Fruit fly (Drosophila melanogaster) whole organism, embryonic: Measurements from ENCODE around the gene a5.

ENCODE experiments used
- ATbp ChIP-seq: fragments of 200-800 bp; sonication (Bioruptor generic); optimal IDR thresholded peaks from 2 replicates; lab custom pipeline; 2017; ENCODE audit warnings: missing biosample characterization, mild to moderate bottlenecking, missing genetic modification characterization, missing genetic modification reagents
- C15 ChIP-seq: fragments of 200-800 bp; sonication (Bioruptor generic); IDR thresholded peaks from 3 replicates; pipeline ENCODE4 v1.3.6; 2022; ENCODE audit warnings: missing biosample characterization, missing genetic modification characterization
- CG10209 ChIP-seq: fragments of 200-800 bp; sonication (Bioruptor generic); optimal IDR thresholded peaks from 3 replicates; lab custom pipeline; 2017; ENCODE audit warnings: missing biosample characterization, mild to moderate bottlenecking, missing genetic modification characterization, missing genetic modification reagents
- CG10267 ChIP-seq: fragments of 200-800 bp; sonication (Bioruptor generic); optimal IDR thresholded peaks from 2 replicates; lab custom pipeline; 2018; ENCODE audit warnings: missing biosample characterization, mild to moderate bottlenecking, missing genetic modification characterization, moderate library complexity
- CG10431 ChIP-seq: fragments of 200-800 bp; sonication (Bioruptor generic); optimal IDR thresholded peaks from 3 replicates; lab custom pipeline; 2018; ENCODE audit warnings: missing biosample characterization, mild to moderate bottlenecking, missing genetic modification characterization
- CG12104 ChIP-seq: fragments of 200-800 bp; sonication (Bioruptor generic); optimal IDR thresholded peaks from 3 replicates; lab custom pipeline; 2016; ENCODE audit warnings: missing biosample characterization, missing genetic modification characterization
- CG14710 ChIP-seq: fragments of 200-800 bp; sonication (Bioruptor generic); optimal IDR thresholded peaks from 3 replicates; lab custom pipeline; 2019; ENCODE audit warnings: missing biosample characterization, mild to moderate bottlenecking, missing genetic modification characterization, moderate library complexity
- CG15479 ChIP-seq: fragments of 200-800 bp; sonication (Bioruptor generic); optimal IDR thresholded peaks from 3 replicates; lab custom pipeline; 2019; ENCODE audit warnings: missing biosample characterization, mild to moderate bottlenecking, missing genetic modification characterization, moderate library complexity
- CG15514 ChIP-seq: fragments of 200-800 bp; sonication (Bioruptor generic); optimal IDR thresholded peaks from 3 replicates; lab custom pipeline; 2017; ENCODE audit warnings: missing biosample characterization, missing genetic modification characterization, mild to moderate bottlenecking, moderate library complexity, missing genetic modification reagents
- CG18476 ChIP-seq: fragments of 200-800 bp; sonication (Bioruptor generic); optimal IDR thresholded peaks from 2 replicates; lab custom pipeline; 2016; ENCODE audit warnings: missing biosample characterization, mild to moderate bottlenecking, missing genetic modification characterization
- CG2199 ChIP-seq: fragments of 200-800 bp; sonication (Bioruptor generic); IDR thresholded peaks from 3 replicates; pipeline ENCODE4 v1.3.6; 2022; ENCODE audit warnings: missing biosample characterization, missing genetic modification characterization
- CG30020 ChIP-seq: fragments of 200-800 bp; optimal IDR thresholded peaks from 2 replicates; lab custom pipeline; 2019; ENCODE audit warnings: missing biosample characterization, mild to moderate bottlenecking, missing genetic modification characterization, moderate library complexity
- CG30403 ChIP-seq: fragments of 200-800 bp; sonication (Bioruptor generic); optimal IDR thresholded peaks from 3 replicates; lab custom pipeline; 2016; ENCODE audit warnings: missing biosample characterization, missing genetic modification characterization
- CG30431 ChIP-seq: fragments of 200-800 bp; sonication (Bioruptor generic); optimal IDR thresholded peaks from 2 replicates; lab custom pipeline; 2017; ENCODE audit warnings: missing biosample characterization, missing genetic modification characterization
- CG32532 ChIP-seq: fragments of 200-800 bp; sonication (Bioruptor generic); IDR thresholded peaks from 2 replicates; pipeline ENCODE4 v1.3.6; 2022; ENCODE audit warnings: missing biosample characterization, missing genetic modification characterization
- CG4854 ChIP-seq: fragments of 200-800 bp; sonication (Bioruptor generic); optimal IDR thresholded peaks from 2 replicates; lab custom pipeline; 2016; ENCODE audit warnings: missing biosample characterization, missing genetic modification characterization, inconsistent platforms
- CG7556 ChIP-seq: fragments of 200-800 bp; sonication (Bioruptor generic); optimal IDR thresholded peaks from 2 replicates; lab custom pipeline; 2017; ENCODE audit warnings: missing biosample characterization, mild to moderate bottlenecking, missing genetic modification characterization
- CG9932 ChIP-seq: fragments of 200-800 bp; sonication (Bioruptor generic); IDR thresholded peaks from 2 replicates; pipeline ENCODE4 v1.3.6; 2022; ENCODE audit warnings: missing biosample characterization, missing genetic modification characterization
- ERR ChIP-seq: fragments of 200-800 bp; sonication (Bioruptor generic); optimal IDR thresholded peaks from 2 replicates; lab custom pipeline; 2016; ENCODE audit warnings: missing biosample characterization, missing genetic modification characterization
- Hsf ChIP-seq: fragments of 200-800 bp; sonication (Bioruptor generic); optimal IDR thresholded peaks from 3 replicates; lab custom pipeline; 2016; ENCODE audit warnings: missing biosample characterization, missing genetic modification characterization
- Kr ChIP-seq: fragments of 200-800 bp; sonication (Bioruptor generic); optimal IDR thresholded peaks from 2 replicates; lab custom pipeline; 2017; ENCODE audit warnings: missing biosample characterization, mild to moderate bottlenecking, missing genetic modification characterization
- Nf-YC ChIP-seq: fragments of 200-800 bp; optimal IDR thresholded peaks from 3 replicates; lab custom pipeline; 2019; ENCODE audit warnings: missing biosample characterization, mild to moderate bottlenecking, missing genetic modification characterization, moderate library complexity
- NfI ChIP-seq: fragments of 200-800 bp; sonication (Bioruptor generic); optimal IDR thresholded peaks from 3 replicates; lab custom pipeline; 2018; ENCODE audit warnings: missing biosample characterization, mild to moderate bottlenecking, missing genetic modification characterization, moderate library complexity
- Oli ChIP-seq: fragments of 200-800 bp; sonication (Bioruptor generic); optimal IDR thresholded peaks from 2 replicates; lab custom pipeline; 2018; ENCODE audit warnings: missing biosample characterization, mild to moderate bottlenecking, missing genetic modification characterization, moderate library complexity
- Rfx ChIP-seq: fragments of 200-800 bp; sonication (Bioruptor generic); IDR thresholded peaks from 2 replicates; pipeline ENCODE4 v1.3.6; 2022; ENCODE audit warnings: missing biosample characterization, missing genetic modification characterization
- Sin3A ChIP-seq: fragments of >200 bp; optimal IDR thresholded peaks from 2 replicates; lab custom pipeline; 2018
- Tbp ChIP-seq: fragments of >200 bp; optimal IDR thresholded peaks from 2 replicates; lab custom pipeline; 2018; ENCODE audit warnings: missing biosample characterization, missing genetic modification characterization
- Xrp1 ChIP-seq: fragments of 200-800 bp; sonication (Bioruptor generic); IDR thresholded peaks from 2 replicates; pipeline ENCODE4 v1.3.6; 2022; ENCODE audit warnings: missing biosample characterization, missing genetic modification characterization
- YL-1 ChIP-seq: fragments of 200-800 bp; sonication (Bioruptor generic); optimal IDR thresholded peaks from 3 replicates; lab custom pipeline; 2017; ENCODE audit warnings: missing biosample characterization, mild to moderate bottlenecking, missing genetic modification characterization
- ato ChIP-seq: fragments of 200-800 bp; sonication (Bioruptor generic); IDR thresholded peaks from 2 replicates; pipeline ENCODE4 v1.3.6; 2022; ENCODE audit warnings: missing biosample characterization, missing genetic modification characterization; ENCODE audit not compliant: partially characterized antibody
- caup ChIP-seq: fragments of 200-800 bp; sonication (Bioruptor generic); optimal IDR thresholded peaks from 3 replicates; lab custom pipeline; 2017; ENCODE audit warnings: missing biosample characterization, mild to moderate bottlenecking, missing genetic modification characterization, moderate library complexity; ENCODE audit not compliant: severe bottlenecking
- dpn ChIP-seq, 2 experiments: fragments of 200-800 bp; sonication (Bioruptor generic); optimal IDR thresholded peaks; 3 replicates each; lab custom pipeline; 2016; ENCODE audit warnings: missing biosample characterization in 2 of 2, missing genetic modification characterization in 2 of 2
- emc ChIP-seq: fragments of 200-800 bp; sonication (Bioruptor generic); optimal IDR thresholded peaks from 2 replicates; lab custom pipeline; 2016; ENCODE audit warnings: missing biosample characterization, missing genetic modification characterization
- en ChIP-seq: fragments of 200-800 bp; sonication (Bioruptor generic); optimal IDR thresholded peaks from 2 replicates; lab custom pipeline; 2016; ENCODE audit warnings: missing biosample characterization, missing genetic modification characterization
- eve ChIP-seq, 2 experiments: fragments of >200 bp; optimal IDR thresholded peaks; 2 replicates each; lab custom pipeline; 2017; ENCODE audit warnings: missing biosample characterization in 2 of 2, missing genetic modification characterization in 2 of 2
- fd64A ChIP-seq: fragments of 200-800 bp; sonication (Bioruptor generic); optimal IDR thresholded peaks from 3 replicates; lab custom pipeline; 2018; ENCODE audit warnings: missing biosample characterization, mild to moderate bottlenecking, missing genetic modification characterization
- gt ChIP-seq: fragments of 200-800 bp; sonication (Bioruptor generic); IDR thresholded peaks from 2 replicates; pipeline ENCODE4 v1.3.6; 2022; ENCODE audit warnings: missing biosample characterization, missing genetic modification characterization
- insv ChIP-seq, 2 experiments: fragments of 200-800 bp; sonication (Bioruptor generic); optimal IDR thresholded peaks; 3 replicates each; lab custom pipeline; 2016 to 2018; ENCODE audit warnings: missing biosample characterization in 2 of 2, missing genetic modification characterization in 2 of 2
- lola ChIP-seq, 3 experiments: fragments of >200 bp in 2 of 3; fragments of 200-800 bp in 1 of 3; sonication (Bioruptor generic) in 1 of 3; optimal IDR thresholded peaks; 2 replicates each; lab custom pipeline; 2017 to 2019; ENCODE audit warnings: missing biosample characterization in 3 of 3, missing genetic modification characterization in 3 of 3, mild to moderate bottlenecking in 1 of 3, moderate library complexity in 1 of 3
- luna ChIP-seq: fragments of 200-800 bp; sonication (Bioruptor generic); optimal IDR thresholded peaks from 2 replicates; lab custom pipeline; 2016; ENCODE audit warnings: missing biosample characterization, missing genetic modification characterization
- maf-S ChIP-seq: fragments of 200-800 bp; sonication (Bioruptor generic); optimal IDR thresholded peaks from 2 replicates; lab custom pipeline; 2016; ENCODE audit warnings: missing biosample characterization, missing genetic modification characterization
- nau ChIP-seq: fragments of 200-800 bp; sonication (Bioruptor generic); optimal IDR thresholded peaks from 3 replicates; lab custom pipeline; 2017; ENCODE audit warnings: missing biosample characterization, mild to moderate bottlenecking, missing genetic modification characterization, missing genetic modification reagents
- pnt ChIP-seq: fragments of 200-800 bp; sonication (Bioruptor generic); optimal IDR thresholded peaks from 3 replicates; lab custom pipeline; 2016; ENCODE audit warnings: missing biosample characterization, missing genetic modification characterization
- pum ChIP-seq: fragments of 200-800 bp; sonication (Bioruptor generic); optimal IDR thresholded peaks from 2 replicates; lab custom pipeline; 2016; ENCODE audit warnings: missing biosample characterization, missing genetic modification characterization
- sens ChIP-seq: fragments of 200-800 bp; sonication (Bioruptor generic); peaks from one replicate; lab custom pipeline; 2016; ENCODE audit warnings: missing biosample characterization, missing genetic modification characterization
- slbo ChIP-seq: fragments of 200-800 bp; sonication (Bioruptor generic); IDR thresholded peaks from 2 replicates; pipeline ENCODE4 v1.3.6; 2022; ENCODE audit warnings: missing biosample characterization, missing genetic modification characterization
- sr ChIP-seq: fragments of 200-800 bp; sonication (Bioruptor generic); IDR thresholded peaks from 3 replicates; pipeline ENCODE4 v1.3.6; 2022; ENCODE audit warnings: missing biosample characterization, missing genetic modification characterization
- unpg ChIP-seq: fragments of 200-800 bp; sonication (Bioruptor generic); optimal IDR thresholded peaks from 3 replicates; lab custom pipeline; 2018; ENCODE audit warnings: missing biosample characterization, mild to moderate bottlenecking, missing genetic modification characterization, moderate library complexity
- zfh2 ChIP-seq: fragments of 200-800 bp; sonication (Bioruptor generic); optimal IDR thresholded peaks from 2 replicates; lab custom pipeline; 2016; ENCODE audit warnings: missing biosample characterization, missing genetic modification characterization

Gene a5

dm6 chr2L:1316422-1316821, 12.5 kb upstream of the a5 start (continued):
- TF ChIP-seq CG12104 (GFP tag; lab: Kevin White, UChicago), result no peak
- TF ChIP-seq Kr (GFP tag; lab: Kevin White, UChicago), result no peak
- TF ChIP-seq eve (GFP tag; optimal IDR thresholded peaks at IDR 0.05; lab: Kevin White, UChicago), result peak in 1 of 2 experiments; percentile 56
- no peak for TF ChIP-seq caup

dm6 chr2L:1333828-1334227, 4.9 kb downstream of the a5 start, which contains the start of gene CG5440:
Gene CG5440, plus strand, starts transcription at chr2L:1334128.
- TF ChIP-seq ERR (GFP tag; lab: Kevin White, UChicago), result no peak
- no peak for TF ChIP-seq dpn (GFP tag; optimal IDR thresholded peaks at IDR 0.05; lab: Kevin White, UChicago)
- no peak for TF ChIP-seq unpg (GFP tag; lab: Kevin White, UChicago)
- no peak for TF ChIP-seq CG9932 (GFP tag; lab: Robert Waterston, UW)
- no peak for TF ChIP-seq Tbp
- TF ChIP-seq CG15514 (GFP tag; lab: Kevin White, UChicago), result no peak
- no peak for TF ChIP-seq slbo
- no peak for TF ChIP-seq en
- no peak for TF ChIP-seq NfI (GFP tag; lab: Kevin White, UChicago)
- TF ChIP-seq CG30403 (GFP tag; lab: Kevin White, UChicago), result no peak
- TF ChIP-seq Rfx (GFP tag; lab: Robert Waterston, UW), result no peak
- no peak for TF ChIP-seq CG32532 (GFP tag; lab: Robert Waterston, UW)
- TF ChIP-seq YL-1, result no peak

- TF ChIP-seq CG7556 (GFP tag; lab: Kevin White, UChicago) (no peak), ato (GFP tag; lab: Robert Waterston, UW) (no peak), Tbp (no peak), sr (GFP tag; lab: Robert Waterston, UW) (no peak), luna (GFP tag; lab: Kevin White, UChicago) (no peak), Oli (no peak), CG10431 (no peak), lola (GFP tag; optimal IDR thresholded peaks at IDR 0.05; lab: Kevin White, UChicago) (no peak), sens (GFP tag; lab: Kevin White, UChicago) (no peak), C15 (GFP tag; lab: Robert Waterston, UW) (no peak), fd64A (GFP tag; lab: Kevin White, UChicago) (no peak), maf-S (no peak), nau (no peak), pum (GFP tag; lab: Kevin White, UChicago) (no peak), zfh2 (GFP tag; lab: Kevin White, UChicago) (no peak), Hsf (GFP tag; lab: Kevin White, UChicago) (no peak), CG4854 (GFP tag; lab: Kevin White, UChicago) (no peak), insv (GFP tag; optimal IDR thresholded peaks at IDR 0.05; lab: Kevin White, UChicago) (no peak)
Observed at dm6 chr2L:1341995-1342394, 13.0 kb downstream of the a5 start, which contains the start of gene CG33923. Gene CG33923, minus strand, starts transcription at chr2L:1342095.

dm6 chr2L:1344071-1344470, 15.1 kb downstream of the a5 start, which contains the start of the genes CG33922 and Cdlc2:
Gene CG33922, minus strand, starts transcription at chr2L:1344171.
Gene Cdlc2, plus strand, starts transcription at chr2L:1344400.
- TF ChIP-seq ATbp (no peak), CG18476 (no peak), CG14710 (no peak), gt (GFP tag; lab: Robert Waterston, UW) (no peak), CG30020 (tag; lab: Kevin White, UChicago) (no peak), Sin3A (lab: Kevin White, UChicago) (no peak), CG10267 (tag; lab: Kevin White, UChicago) (no peak), CG10209 (no peak), Xrp1 (no peak), CG15479 (GFP tag; lab: Kevin White, UChicago) (no peak), CG2199 (no peak), CG30431 (GFP tag; lab: Kevin White, UChicago) (no peak), emc (GFP tag; lab: Kevin White, UChicago) (no peak), Nf-YC (tag; lab: Kevin White, UChicago) (no peak), pnt (no peak), caup (no peak), insv (GFP tag; optimal IDR thresholded peaks at IDR 0.05; lab: Kevin White, UChicago) (no peak)
